Worm (Caenorhabditis elegans) whole organism, late embryonic: Measurements from ENCODE around the gene ubc-22.

Experiments
- C38D4.7 ChIP-seq: fragments of 200-800 bp; sonication (Bioruptor generic); optimal IDR thresholded peaks from 2 replicates; lab custom pipeline; 2018; ENCODE audit warnings: mild to moderate bottlenecking, missing genetic modification characterization, moderate library complexity, missing compliant biosample characterization
- K09A11.1 ChIP-seq: sonication (generic microtip); optimal IDR thresholded peaks from 2 replicates; lab custom pipeline; 2017; ENCODE audit warnings: antibody characterized with exemption, mild to moderate bottlenecking, missing genetic modification characterization, missing compliant biosample characterization; ENCODE audit not compliant: insufficient read depth
- T23F11.4 ChIP-seq: fragments of 200-800 bp; sonication (Bioruptor generic); optimal IDR thresholded peaks from 2 replicates; lab custom pipeline; 2018; ENCODE audit warnings: mild to moderate bottlenecking, missing genetic modification characterization, missing compliant biosample characterization
- ceh-2 ChIP-seq: sonication (generic microtip); optimal IDR thresholded peaks from 2 replicates; lab custom pipeline; 2016; ENCODE audit warnings: missing genotype, missing genetic modification characterization, missing compliant biosample characterization
- ceh-22 ChIP-seq: sonication (generic microtip); optimal IDR thresholded peaks from 2 replicates; lab custom pipeline; 2017; ENCODE audit warnings: missing biosample characterization, missing genetic modification characterization
- ceh-31 ChIP-seq: sonication (generic microtip); optimal IDR thresholded peaks from 2 replicates; lab custom pipeline; 2016; ENCODE audit warnings: missing genetic modification characterization, missing compliant biosample characterization
- ceh-34 ChIP-seq: sonication (generic microtip); optimal IDR thresholded peaks from 2 replicates; lab custom pipeline; 2016; ENCODE audit warnings: mild to moderate bottlenecking, missing genetic modification characterization, missing compliant biosample characterization
- ceh-6 ChIP-seq: fragments of 200-800 bp; sonication (Bioruptor generic); optimal IDR thresholded peaks from 2 replicates; lab custom pipeline; 2018; ENCODE audit warnings: mild to moderate bottlenecking, missing genetic modification characterization, missing compliant biosample characterization
- ceh-9 ChIP-seq: sonication (generic microtip); optimal IDR thresholded peaks from 2 replicates; lab custom pipeline; 2016; ENCODE audit warnings: mild to moderate bottlenecking, missing genetic modification characterization, inconsistent platforms, missing compliant biosample characterization
- che-1 ChIP-seq: sonication (generic microtip); optimal IDR thresholded peaks from 2 replicates; lab custom pipeline; 2016; ENCODE audit warnings: mild to moderate bottlenecking, missing genetic modification characterization, missing compliant biosample characterization
- dmd-4 ChIP-seq: sonication (generic microtip); optimal IDR thresholded peaks from 2 replicates; lab custom pipeline; 2016; ENCODE audit warnings: borderline replicate concordance, missing genetic modification characterization, missing compliant biosample characterization
- dve-1 ChIP-seq: sonication (generic microtip); optimal IDR thresholded peaks from 2 replicates; lab custom pipeline; 2017; ENCODE audit warnings: antibody characterized with exemption, mild to moderate bottlenecking, missing genetic modification characterization, missing compliant biosample characterization
- elt-2 ChIP-seq: sonication (generic microtip); optimal IDR thresholded peaks from 2 replicates; lab custom pipeline; 2016; ENCODE audit warnings: missing genetic modification reagents, missing genetic modification characterization, missing compliant biosample characterization
- ets-4 ChIP-seq: sonication (generic microtip); optimal IDR thresholded peaks from 2 replicates; lab custom pipeline; 2016; ENCODE audit warnings: missing genetic modification characterization, missing compliant biosample characterization
- eyg-1 ChIP-seq: sonication (generic microtip); optimal IDR thresholded peaks from 2 replicates; lab custom pipeline; 2016; ENCODE audit warnings: missing genotype, missing genetic modification characterization, missing compliant biosample characterization
- fax-1 ChIP-seq: sonication (generic microtip); optimal IDR thresholded peaks from 2 replicates; lab custom pipeline; 2016; ENCODE audit warnings: missing genotype, missing genetic modification characterization, missing compliant biosample characterization
- fkh-10 ChIP-seq: fragments of 150-350 bp; optimal IDR thresholded peaks from 2 replicates; lab custom pipeline; 2014; ENCODE audit warnings: missing biosample characterization, missing genetic modification reagents, missing genetic modification characterization
- fkh-6 ChIP-seq: sonication (generic microtip); optimal IDR thresholded peaks from 2 replicates; lab custom pipeline; 2016; ENCODE audit warnings: missing genetic modification characterization, missing compliant biosample characterization
- gmeb-2 ChIP-seq: sonication (generic microtip); optimal IDR thresholded peaks from 2 replicates; lab custom pipeline; 2016; ENCODE audit warnings: missing genetic modification characterization, inconsistent platforms, missing compliant biosample characterization
- hlh-13 ChIP-seq: fragments of 200-800 bp; sonication (Bioruptor generic); optimal IDR thresholded peaks from 2 replicates; lab custom pipeline; 2018; ENCODE audit warnings: mild to moderate bottlenecking, missing genetic modification characterization, missing compliant biosample characterization
- hlh-6 ChIP-seq: sonication (generic microtip); optimal IDR thresholded peaks from 2 replicates; lab custom pipeline; 2016; ENCODE audit warnings: missing genotype, missing genetic modification characterization, missing compliant biosample characterization
- lin-11 ChIP-seq: fragments of 200-800 bp; sonication (Bioruptor generic); optimal IDR thresholded peaks from 2 replicates; lab custom pipeline; 2018; ENCODE audit warnings: mild to moderate bottlenecking, missing genetic modification characterization, missing compliant biosample characterization
- nfya-1 ChIP-seq: sonication (generic microtip); optimal IDR thresholded peaks from 2 replicates; lab custom pipeline; 2017; ENCODE audit warnings: missing genetic modification characterization, mild to moderate bottlenecking, missing compliant biosample characterization, antibody characterized with exemption, moderate library complexity
- nhr-232 ChIP-seq: sonication (generic microtip); optimal IDR thresholded peaks from 2 replicates; lab custom pipeline; 2016; ENCODE audit warnings: missing genetic modification characterization, missing compliant biosample characterization
- pat-9 ChIP-seq: fragments of 200-800 bp; sonication (Bioruptor generic); optimal IDR thresholded peaks from 2 replicates; lab custom pipeline; 2018; ENCODE audit warnings: mild to moderate bottlenecking, missing genetic modification characterization, moderate library complexity, missing compliant biosample characterization
- pha-2 ChIP-seq: sonication (generic microtip); optimal IDR thresholded peaks from 2 replicates; lab custom pipeline; 2017; ENCODE audit warnings: mild to moderate bottlenecking, missing genetic modification characterization, missing compliant biosample characterization
- pha-4 ChIP-seq: fragments of 150-350 bp; optimal IDR thresholded peaks from 2 replicates; lab custom pipeline; 2018; ENCODE audit warnings: missing biosample characterization, missing genetic modification reagents, missing genetic modification characterization
- pros-1 ChIP-seq: fragments of 150-350 bp; optimal IDR thresholded peaks from 2 replicates; lab custom pipeline; 2014; ENCODE audit warnings: missing biosample characterization, missing genetic modification reagents, missing genetic modification characterization
- ref-2 ChIP-seq: sonication (generic microtip); optimal IDR thresholded peaks from 2 replicates; lab custom pipeline; 2016; ENCODE audit warnings: missing genetic modification characterization, missing compliant biosample characterization
- sox-2 ChIP-seq: fragments of 200-800 bp; sonication (Bioruptor generic); IDR thresholded peaks from 2 replicates; pipeline ENCODE4 v1.3.6; 2022; ENCODE audit warnings: missing genetic modification reagents, missing genetic modification characterization, missing compliant biosample characterization
- sox-4 ChIP-seq: sonication (generic microtip); optimal IDR thresholded peaks from 2 replicates; lab custom pipeline; 2017; ENCODE audit warnings: mild to moderate bottlenecking, missing genetic modification characterization, inconsistent platforms, missing compliant biosample characterization
- ttx-3 ChIP-seq: sonication (generic microtip); optimal IDR thresholded peaks from 2 replicates; lab custom pipeline; 2016; ENCODE audit warnings: missing genetic modification reagents, missing genetic modification characterization, missing compliant biosample characterization
- ztf-16 ChIP-seq: sonication (generic microtip); optimal IDR thresholded peaks from 2 replicates; lab custom pipeline; 2017; ENCODE audit warnings: missing genetic modification characterization, missing compliant biosample characterization

The ubc-22 gene

DNA sequence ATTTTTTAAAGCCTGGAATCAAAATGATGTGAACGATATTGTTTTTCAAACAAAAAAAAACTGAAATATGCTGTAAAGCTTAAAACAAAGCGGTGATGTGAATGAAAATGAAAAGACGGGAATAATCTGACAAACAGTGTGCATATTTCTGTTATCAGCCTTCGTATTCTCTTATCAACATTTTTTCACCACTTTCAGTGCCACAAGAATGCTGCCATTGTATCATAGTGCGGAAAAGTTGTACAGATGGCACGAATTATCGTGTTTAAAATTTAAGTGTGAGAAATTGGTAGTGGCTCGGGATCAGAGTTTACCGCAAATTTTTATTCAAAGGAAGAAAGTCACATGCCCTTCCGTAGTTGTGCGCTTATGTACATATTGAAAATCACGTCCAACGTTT, 44.5 kb downstream of the ubc-22 start, which contains the start of gene ifd-1:
Gene ifd-1 (minus strand): TSS at position 12 of the 400 bp plus-strand sequence.
- TF ChIP-seq elt-2 (tag; lab: Kevin White, UChicago) (peak; percentile 80), fkh-10 (GFP tag; lab: Kevin White, UChicago) (no peak)

DNA sequence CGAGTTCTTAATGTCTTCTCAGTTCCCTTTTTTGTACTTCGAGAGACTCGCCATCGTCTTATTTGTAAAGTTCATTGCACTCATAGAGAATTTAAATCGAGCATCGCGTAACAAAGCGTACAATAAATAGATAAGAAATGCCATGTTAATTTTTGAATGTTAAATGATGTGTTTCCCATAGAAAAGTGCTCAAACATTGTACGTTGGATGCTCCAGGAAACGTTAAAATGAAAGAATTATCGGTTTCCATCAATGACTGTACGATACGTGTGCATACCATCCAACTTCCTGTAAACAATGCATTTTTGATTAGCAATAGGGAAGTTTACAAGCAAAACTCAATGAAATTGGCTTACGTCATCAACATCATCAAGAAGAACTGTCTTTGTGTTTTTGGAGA, 48.3 kb downstream of the ubc-22 start:
- TF ChIP-seq elt-2 (tag; lab: Kevin White, UChicago) (no peak), sox-2 (no peak), fkh-6 (tag; lab: Kevin White, UChicago) (no peak), hlh-6 (tag; lab: Kevin White, UChicago) (no peak), lin-11 (no peak), eyg-1 (tag; lab: Kevin White, UChicago) (no peak), dve-1 (tag; lab: Kevin White, UChicago) (no peak), pat-9 (tag; lab: Kevin White, UChicago) (no peak), fax-1 (tag; lab: Kevin White, UChicago) (no peak)

DNA sequence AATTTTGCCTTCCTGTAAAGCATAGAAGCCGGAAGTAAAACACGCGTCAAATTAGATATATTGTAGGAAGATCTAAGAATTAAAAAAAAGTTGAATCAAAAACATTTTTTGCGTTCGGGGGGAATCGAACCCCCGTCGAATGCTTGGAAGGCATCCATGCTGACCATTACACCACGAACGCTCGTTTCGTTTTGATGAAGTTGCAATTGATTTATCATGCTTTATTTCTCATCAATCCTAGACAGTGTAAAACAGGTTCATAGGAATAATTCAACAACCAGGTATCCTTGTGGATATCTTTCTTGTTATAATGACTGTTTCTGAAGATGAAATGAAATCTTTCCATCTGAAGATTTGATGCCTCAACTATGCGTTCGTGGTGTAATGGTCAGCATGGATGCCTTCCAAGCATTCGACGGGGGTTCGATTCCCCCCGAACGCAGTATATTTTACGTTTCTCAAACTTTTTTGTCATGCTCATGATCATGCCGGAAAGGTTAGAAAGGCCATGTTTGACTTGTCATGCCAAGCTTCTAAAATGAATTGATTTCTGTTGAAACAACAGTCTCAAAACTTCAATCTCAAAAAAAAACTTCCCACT, 49.0 kb downstream of the ubc-22 start:
- no peak for TF ChIP-seq pha-4 (tag; lab: Kevin White, UChicago)
- no peak for TF ChIP-seq nfya-1 (tag; lab: Kevin White, UChicago)
- no peak for TF ChIP-seq ceh-22 (tag; lab: Kevin White, UChicago)
- TF ChIP-seq ets-4 (tag; lab: Kevin White, UChicago), result no peak
- no peak for TF ChIP-seq dve-1 (tag; lab: Kevin White, UChicago)
- no peak for TF ChIP-seq pros-1 (tag; lab: Kevin White, UChicago)
- no peak for TF ChIP-seq ztf-16
- no peak for TF ChIP-seq nhr-232
- TF ChIP-seq ttx-3 (tag; lab: Kevin White, UChicago), result no peak
- no peak for TF ChIP-seq pha-2 (tag; lab: Kevin White, UChicago)
- TF ChIP-seq lin-11, result no peak
- no peak for TF ChIP-seq hlh-13 (GFP tag; lab: Kevin White, UChicago)
- no peak for TF ChIP-seq ceh-9 (tag; lab: Kevin White, UChicago)
- TF ChIP-seq T23F11.4 (GFP tag; lab: Kevin White, UChicago), result no peak
- TF ChIP-seq ceh-2 (tag; lab: Kevin White, UChicago), result no peak
- no peak for TF ChIP-seq K09A11.1 (tag; lab: Kevin White, UChicago)
- TF ChIP-seq, all 69 proteins: peak for 0

DNA sequence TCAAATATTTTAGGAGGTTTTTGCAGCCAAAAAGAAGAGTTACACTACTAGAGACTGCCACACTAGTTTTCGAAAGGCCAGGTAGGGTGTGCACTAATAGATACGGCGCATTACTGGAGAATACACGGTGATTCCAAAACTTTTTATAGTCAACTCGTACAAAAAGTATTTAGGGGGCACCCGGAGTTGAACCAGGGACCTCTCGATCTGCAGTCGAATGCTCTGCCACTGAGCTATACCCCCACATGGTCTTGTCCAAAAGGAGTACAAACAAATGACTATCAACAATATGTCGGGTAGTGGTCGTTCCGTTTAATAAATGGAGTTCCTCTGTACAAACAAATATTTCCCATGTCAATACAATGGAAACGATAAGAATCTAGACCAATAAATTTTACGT, 51.0 kb downstream of the ubc-22 start:
- peak; percentile 48 for TF ChIP-seq ceh-6
- TF ChIP-seq C38D4.7 (GFP tag; lab: Kevin White, UChicago), result peak; percentile 11
- no peak for TF ChIP-seq dmd-4 (tag; lab: Kevin White, UChicago)
- TF ChIP-seq gmeb-2 (tag; lab: Kevin White, UChicago), result peak; percentile 33
- peak; percentile 54 for TF ChIP-seq che-1 (tag; lab: Kevin White, UChicago)
- TF ChIP-seq elt-2 (tag; lab: Kevin White, UChicago), result peak; percentile 66
- no peak for TF ChIP-seq pha-4 (tag; lab: Kevin White, UChicago)
- peak; percentile 29 for TF ChIP-seq ref-2 (tag; lab: Kevin White, UChicago)
- TF ChIP-seq sox-4 (tag; lab: Kevin White, UChicago), result peak; percentile 26
- TF ChIP-seq fkh-6 (tag; lab: Kevin White, UChicago), result peak; percentile 3
- peak; percentile 27 for TF ChIP-seq ceh-34 (tag; lab: Kevin White, UChicago)
- TF ChIP-seq ceh-31 (tag; lab: Kevin White, UChicago), result no peak
